Fruit fly (Drosophila melanogaster): Measurements from ENCODE around the gene Remo.
A peak's percentile ranks its signal among the peaks of the same experiment; 100 is the strongest.

The Remo gene

dm6 chrX:13300835-13301502 lies 13.1 kb downstream of the Remo start (continued):
- TF ChIP-seq luna (GFP tag; optimal IDR thresholded peaks at IDR 0.05) (no peak), CG1529 (GFP tag; optimal IDR thresholded peaks at IDR 0.05) (no peak), CG8290 (GFP tag; optimal IDR thresholded peaks at IDR 0.05) (no peak), CG8290 (tag; optimal IDR thresholded peaks at IDR 0.05) (no peak), repo (GFP tag; optimal IDR thresholded peaks at IDR 0.05) (no peak), Bteb2 (GFP tag; optimal IDR thresholded peaks at IDR 0.05) (no peak), slbo (GFP tag; IDR thresholded peaks at IDR 0.05) (0 out of 2 replicates have a peak, but pooled peaks have one; percentile 30), CG6854 (GFP tag; optimal IDR thresholded peaks at IDR 0.05) (no peak), Sry-β (GFP tag; optimal IDR thresholded peaks at IDR 0.05) (peak; percentile 80), bab2 (GFP tag; optimal IDR thresholded peaks at IDR 0.05) (no peak), CG1233 (GFP tag; optimal IDR thresholded peaks at IDR 0.05) (no peak), maf-S (GFP tag; optimal IDR thresholded peaks at IDR 0.05) (no peak), ci (GFP tag; IDR thresholded peaks at IDR 0.05) (no peak), hth (optimal IDR thresholded peaks at IDR 0.05) (no peak), CG18599 (GFP tag; optimal IDR thresholded peaks at IDR 0.05) (no peak), CG32767 (GFP tag; IDR thresholded peaks at IDR 0.05) (no peak), CG8388 (GFP tag; optimal IDR thresholded peaks at IDR 0.05) (no peak), Dp (GFP tag; optimal IDR thresholded peaks at IDR 0.05) (no peak), YL-1 (GFP tag; optimal IDR thresholded peaks at IDR 0.05) (no peak), fd96Cb (tag; optimal IDR thresholded peaks at IDR 0.05) (no peak), CG10543 (GFP tag; optimal IDR thresholded peaks at IDR 0.05) (no peak), eve (GFP tag; optimal IDR thresholded peaks at IDR 0.05) (no peak), dm (GFP tag; optimal IDR thresholded peaks at IDR 0.05) (no peak), dmrt99B (tag; optimal IDR thresholded peaks at IDR 0.05) (no peak), CG17385 (GFP tag; optimal IDR thresholded peaks at IDR 0.05) (no peak), CG15269 (tag; optimal IDR thresholded peaks at IDR 0.05) (peak; percentile 56), CG12299 (tag; optimal IDR thresholded peaks at IDR 0.05) (no peak), lov (optimal IDR thresholded peaks at IDR 0.05) (no peak), lov (GFP tag; IDR thresholded peaks at IDR 0.05) (no peak), Ssrp (tag; optimal IDR thresholded peaks at IDR 0.05) (no peak), Neu2 (GFP tag; optimal IDR thresholded peaks at IDR 0.05; ENCODE audit: borderline replicate concordance) (no peak), CG17186 (GFP tag; optimal IDR thresholded peaks at IDR 0.05) (no peak), mirr (GFP tag; optimal IDR thresholded peaks at IDR 0.05) (peak; percentile 21), sug (tag; optimal IDR thresholded peaks at IDR 0.05) (no peak), crp (GFP tag; optimal IDR thresholded peaks at IDR 0.05) (no peak), mam (GFP tag; optimal IDR thresholded peaks at IDR 0.05) (no peak), CG16863 (GFP tag; optimal IDR thresholded peaks at IDR 0.05) (no peak), Rfx (GFP tag; IDR thresholded peaks at IDR 0.05) (peak; percentile 11; the same call in 1 of the 2 replicates), CG12769 (tag; optimal IDR thresholded peaks at IDR 0.05) (peak; percentile 71), trem (tag; optimal IDR thresholded peaks at IDR 0.05) (no peak), CG9797 (GFP tag; optimal IDR thresholded peaks at IDR 0.05) (no peak), Antp (GFP tag; optimal IDR thresholded peaks at IDR 0.05) (no peak), CG34224 (GFP tag; IDR thresholded peaks at IDR 0.05; ENCODE audit: partially characterized antibody) (no peak), CG5953 (GFP tag; IDR thresholded peaks at IDR 0.05) (no peak), CG9876 (GFP tag; optimal IDR thresholded peaks at IDR 0.05) (no peak), ttk (GFP tag; IDR thresholded peaks at IDR 0.05) (no peak), CG13296 (GFP tag; optimal IDR thresholded peaks at IDR 0.05) (no peak), Hsf (GFP tag; optimal IDR thresholded peaks at IDR 0.05) (no peak), kni (GFP tag; optimal IDR thresholded peaks at IDR 0.05) (peak; percentile 35), CG8765 (GFP tag; IDR thresholded peaks at IDR 0.05) (no peak), Trl (optimal IDR thresholded peaks at IDR 0.05) (peak in 1 of 2 experiments; percentile 62), Trl (GFP tag; optimal IDR thresholded peaks at IDR 0.05) (no peak)
